Worm (Caenorhabditis elegans) whole organism, L2 larva: ENCODE results near the gene rab-6.1.

Source experiments
- C34F6.9 ChIP-seq: fragments of 150-350 bp; optimal IDR thresholded peaks from 2 replicates; lab custom pipeline; 2014; ENCODE audit warnings: missing biosample characterization, missing genetic modification characterization
- F13H6.1 ChIP-seq: sonication (generic microtip); optimal IDR thresholded peaks from 2 replicates; lab custom pipeline; 2016; ENCODE audit warnings: missing genetic modification characterization, missing compliant biosample characterization
- Y55F3AM.14 ChIP-seq: fragments of 200-800 bp; sonication (Bioruptor generic); optimal IDR thresholded peaks from 2 replicates; lab custom pipeline; 2018; ENCODE audit warnings: mild to moderate bottlenecking, missing genetic modification characterization, missing compliant biosample characterization
- ZK546.5 ChIP-seq: sonication (generic microtip); optimal IDR thresholded peaks from 2 replicates; lab custom pipeline; 2017; ENCODE audit warnings: missing biosample characterization, missing genetic modification characterization
- ama-1 ChIP-seq: fragments of 150-350 bp; optimal IDR thresholded peaks from 2 replicates; lab custom pipeline; 2018; ENCODE audit warnings: inconsistent platforms
- blmp-1 ChIP-seq: sonication (generic microtip); optimal IDR thresholded peaks from 2 replicates; lab custom pipeline; 2017; ENCODE audit warnings: missing genetic modification characterization, mild to moderate bottlenecking, missing compliant biosample characterization, antibody characterized with exemption, moderate library complexity; ENCODE audit not compliant: insufficient read depth
- ceh-16 ChIP-seq: fragments of 150-350 bp; optimal IDR thresholded peaks from 2 replicates; lab custom pipeline; 2014; ENCODE audit warnings: missing biosample characterization, missing genetic modification characterization
- crh-2 ChIP-seq: sonication (generic microtip); optimal IDR thresholded peaks from 2 replicates; lab custom pipeline; 2017; ENCODE audit warnings: missing biosample characterization, missing genetic modification characterization
- elt-1 ChIP-seq: fragments of 150-350 bp; optimal IDR thresholded peaks from 2 replicates; lab custom pipeline; 2014; ENCODE audit warnings: missing biosample characterization, missing genetic modification characterization
- fos-1 ChIP-seq: fragments of 150-350 bp; optimal IDR thresholded peaks from 2 replicates; lab custom pipeline; 2014; ENCODE audit warnings: missing biosample characterization, missing genetic modification characterization
- gmeb-1 ChIP-seq: fragments of 150-350 bp; optimal IDR thresholded peaks from 2 replicates; lab custom pipeline; 2014; ENCODE audit warnings: missing biosample characterization, missing genetic modification characterization
- lin-11 ChIP-seq: fragments of 150-350 bp; sonication (generic microtip); optimal IDR thresholded peaks from 2 replicates; lab custom pipeline; 2014; ENCODE audit warnings: missing biosample characterization, missing genetic modification characterization, inconsistent platforms, mixed read lengths
- lin-13 ChIP-seq: fragments of 150-350 bp; optimal IDR thresholded peaks from 2 replicates; lab custom pipeline; 2014; ENCODE audit warnings: missing biosample characterization, missing genetic modification reagents, missing genetic modification characterization
- lin-39 ChIP-seq: fragments of 150-350 bp; optimal IDR thresholded peaks from 2 replicates; lab custom pipeline; 2014; ENCODE audit warnings: missing biosample characterization, missing genetic modification reagents, missing genetic modification characterization
- lsy-2 ChIP-seq, 2 experiments: fragments of 150-350 bp in 1 of 2; sonication (generic microtip) in 1 of 2; optimal IDR thresholded peaks; 2 replicates each; lab custom pipeline; 2014 to 2017; ENCODE audit warnings: missing biosample characterization in 2 of 2, missing genetic modification characterization in 2 of 2
- mab-5 ChIP-seq: fragments of 150-350 bp; optimal IDR thresholded peaks from 2 replicates; lab custom pipeline; 2014; ENCODE audit warnings: missing biosample characterization, missing genetic modification characterization
- mbf-1 ChIP-seq: sonication (generic microtip); optimal IDR thresholded peaks from 2 replicates; lab custom pipeline; 2017; ENCODE audit warnings: missing biosample characterization, missing genetic modification characterization
- mdl-1 ChIP-seq, 2 experiments: fragments of 150-350 bp in 1 of 2; sonication (generic microtip) in 1 of 2; optimal IDR thresholded peaks; 2 replicates each; lab custom pipeline; 2017; ENCODE audit warnings: missing biosample characterization in 2 of 2, missing genetic modification characterization in 2 of 2
- nhr-10 ChIP-seq: sonication (generic microtip); optimal IDR thresholded peaks from 2 replicates; lab custom pipeline; 2017; ENCODE audit warnings: missing biosample characterization, missing genetic modification characterization
- nhr-11 ChIP-seq: fragments of 150-350 bp; optimal IDR thresholded peaks from 2 replicates; lab custom pipeline; 2014; ENCODE audit warnings: missing biosample characterization, missing genetic modification characterization
- nhr-129 ChIP-seq: fragments of 150-350 bp; optimal IDR thresholded peaks from 2 replicates; lab custom pipeline; 2014; ENCODE audit warnings: missing biosample characterization, missing genetic modification characterization
- nhr-21 ChIP-seq: fragments of 150-350 bp; optimal IDR thresholded peaks from 2 replicates; lab custom pipeline; 2014; ENCODE audit warnings: missing biosample characterization, missing genetic modification characterization
- nhr-237 ChIP-seq: fragments of 150-350 bp; optimal IDR thresholded peaks from 2 replicates; lab custom pipeline; 2014; ENCODE audit warnings: missing biosample characterization, missing genetic modification characterization
- nhr-25 ChIP-seq: fragments of 150-350 bp; sonication (generic microtip); optimal IDR thresholded peaks from 3 replicates; lab custom pipeline; 2014; ENCODE audit warnings: missing biosample characterization, missing genetic modification characterization
- nhr-6 ChIP-seq: fragments of 150-350 bp; optimal IDR thresholded peaks from 2 replicates; lab custom pipeline; 2014; ENCODE audit warnings: missing biosample characterization, missing genetic modification characterization
- nhr-77 ChIP-seq: fragments of 150-350 bp; optimal IDR thresholded peaks from 2 replicates; lab custom pipeline; 2014; ENCODE audit warnings: missing biosample characterization, missing genetic modification characterization
- peb-1 ChIP-seq: fragments of 150-350 bp; optimal IDR thresholded peaks from 2 replicates; lab custom pipeline; 2014; ENCODE audit warnings: missing biosample characterization, missing genetic modification characterization
- sem-4 ChIP-seq: fragments of 150-350 bp; optimal IDR thresholded peaks from 2 replicates; lab custom pipeline; 2014; ENCODE audit warnings: missing biosample characterization, missing genetic modification reagents, missing genetic modification characterization
- sma-3 ChIP-seq: sonication (generic microtip); optimal IDR thresholded peaks from 2 replicates; lab custom pipeline; 2016; ENCODE audit warnings: missing genetic modification reagents, missing genetic modification characterization, missing compliant biosample characterization
- sma-9 ChIP-seq, 2 experiments: fragments of 150-350 bp in 1 of 2; sonication (generic microtip) in 1 of 2; optimal IDR thresholded peaks; 2 replicates each; lab custom pipeline; 2014 to 2016; ENCODE audit warnings: missing genetic modification characterization in 2 of 2, mild to moderate bottlenecking in 1 of 2, missing biosample characterization in 1 of 2, missing compliant biosample characterization in 1 of 2, missing genetic modification reagents in 1 of 2, moderate library complexity in 1 of 2
- snpc-4 ChIP-seq: fragments of 150-350 bp; optimal IDR thresholded peaks from 2 replicates; lab custom pipeline; 2014; ENCODE audit warnings: missing biosample characterization, missing genetic modification characterization
- unc-39 ChIP-seq: fragments of 150-350 bp; optimal IDR thresholded peaks from 2 replicates; lab custom pipeline; 2014; ENCODE audit warnings: missing biosample characterization, missing genetic modification characterization
- unc-55 ChIP-seq: fragments of 150-350 bp; sonication (generic microtip); optimal IDR thresholded peaks from 3 replicates; lab custom pipeline; 2014; ENCODE audit warnings: missing biosample characterization, missing genetic modification reagents, missing genetic modification characterization
- unc-62 ChIP-seq: fragments of 150-350 bp; optimal IDR thresholded peaks from 2 replicates; lab custom pipeline; 2014; ENCODE audit warnings: missing biosample characterization, missing genetic modification reagents, missing genetic modification characterization
- zag-1 ChIP-seq: fragments of 150-350 bp; optimal IDR thresholded peaks from 2 replicates; lab custom pipeline; 2014; ENCODE audit warnings: missing biosample characterization, missing genetic modification characterization
- ztf-1 ChIP-seq: fragments of 200-800 bp; sonication (Bioruptor generic); conservative IDR thresholded peaks from 2 replicates; pipeline ENCODE4 v1.3.6; 2022; ENCODE audit warnings: missing genetic modification characterization, missing compliant biosample characterization
- ztf-4 ChIP-seq: fragments of 150-350 bp; optimal IDR thresholded peaks from 2 replicates; lab custom pipeline; 2014; ENCODE audit warnings: missing biosample characterization, missing genetic modification characterization

rab-6.1 gene

ce11 chrIII:8984412-8984811, 21.3 kb downstream of the rab-6.1 start:
- TF ChIP-seq unc-55 (GFP tag; lab: Kevin White, UChicago), result no peak
- TF ChIP-seq ama-1 (lab: Kevin White, UChicago), result peak; percentile 10
- peak; percentile 27 for TF ChIP-seq fos-1

ce11 chrIII:8983811-8984210, 21.9 kb downstream of the rab-6.1 start:
- TF ChIP-seq mdl-1 (tag; optimal IDR thresholded peaks at IDR 0.05; lab: Kevin White, UChicago) (peak in 1 of 2 experiments; percentile 39), fos-1 (peak; percentile 28), nhr-10 (tag; lab: Kevin White, UChicago) (no peak), unc-39 (no peak), lin-13 (GFP tag; lab: Kevin White, UChicago) (no peak), mbf-1 (tag; lab: Kevin White, UChicago) (no peak), nhr-25 (tag; lab: Kevin White, UChicago) (peak; percentile 22), ceh-16 (tag; lab: Kevin White, UChicago) (no peak), sma-3 (GFP tag; lab: Kevin White, UChicago) (no peak), zag-1 (no peak), peb-1 (tag; lab: Kevin White, UChicago) (no peak), nhr-129 (tag; lab: Kevin White, UChicago) (peak; percentile 78), lin-39 (tag; lab: Kevin White, UChicago) (no peak), lin-11 (tag; lab: Kevin White, UChicago) (no peak), nhr-21 (tag; lab: Kevin White, UChicago) (peak; percentile 62), elt-1 (tag; lab: Kevin White, UChicago) (no peak), gmeb-1 (tag; lab: Kevin White, UChicago) (no peak), ama-1 (lab: Kevin White, UChicago) (no peak), blmp-1 (tag; lab: Kevin White, UChicago) (peak; percentile 80), Y55F3AM.14 (GFP tag; lab: Kevin White, UChicago) (no peak), nhr-237 (tag; lab: Kevin White, UChicago) (no peak), ztf-1 (GFP tag; lab: Robert Waterston, UW) (no peak), ztf-4 (tag; lab: Kevin White, UChicago) (no peak), C34F6.9 (tag; lab: Kevin White, UChicago) (no peak), nhr-77 (tag; lab: Kevin White, UChicago) (no peak), sma-9 (GFP tag; optimal IDR thresholded peaks at IDR 0.05; lab: Kevin White, UChicago) (peak; percentile 70), sma-9 (tag; optimal IDR thresholded peaks at IDR 0.05; lab: Kevin White, UChicago) (no peak), lsy-2 (tag; optimal IDR thresholded peaks at IDR 0.05; lab: Kevin White, UChicago) (no peak), unc-62 (GFP tag; lab: Kevin White, UChicago) (no peak)

- TF ChIP-seq sma-9 (GFP tag; optimal IDR thresholded peaks at IDR 0.05; lab: Kevin White, UChicago) (peak; percentile 37), sma-9 (tag; optimal IDR thresholded peaks at IDR 0.05; lab: Kevin White, UChicago) (no peak), zag-1 (no peak), unc-55 (GFP tag; lab: Kevin White, UChicago) (no peak), gmeb-1 (tag; lab: Kevin White, UChicago) (no peak), sma-3 (GFP tag; lab: Kevin White, UChicago) (peak; percentile 34), blmp-1 (tag; lab: Kevin White, UChicago) (peak; percentile 41), peb-1 (tag; lab: Kevin White, UChicago) (no peak), nhr-25 (tag; lab: Kevin White, UChicago) (peak; percentile 41)
Measured at ce11 chrIII:8983135-8983534, 22.6 kb downstream of the rab-6.1 start.

ce11 chrIII:8981847-8982479, 23.8 kb downstream of the rab-6.1 start, which contains the start of gene pde-2:
pde-2 (minus strand) TSS chrIII:8981897.
- TF ChIP-seq nhr-11 (no peak), unc-55 (GFP tag; lab: Kevin White, UChicago) (peak; percentile 50), snpc-4 (tag; lab: Kevin White, UChicago) (peak; percentile 61), nhr-129 (tag; lab: Kevin White, UChicago) (peak; percentile 74), Y55F3AM.14 (GFP tag; lab: Kevin White, UChicago) (peak; percentile 12), nhr-6 (tag; lab: Kevin White, UChicago) (peak; percentile 61), ZK546.5 (tag; lab: Kevin White, UChicago) (no peak), F13H6.1 (tag; lab: Kevin White, UChicago) (peak; percentile 68), mab-5 (tag; lab: Kevin White, UChicago) (no peak), lsy-2 (tag; optimal IDR thresholded peaks at IDR 0.05; lab: Kevin White, UChicago) (peak in 1 of 2 experiments; percentile 69), mdl-1 (tag; optimal IDR thresholded peaks at IDR 0.05; lab: Kevin White, UChicago) (peak in 1 of 2 experiments; percentile 16), crh-2 (tag; lab: Kevin White, UChicago) (peak; percentile 77), zag-1 (peak; percentile 75), nhr-25 (tag; lab: Kevin White, UChicago) (peak; percentile 38), ceh-16 (tag; lab: Kevin White, UChicago) (no peak), sem-4 (peak; percentile 76), lin-39 (tag; lab: Kevin White, UChicago) (no peak), ztf-4 (tag; lab: Kevin White, UChicago) (peak; percentile 37), sma-3 (GFP tag; lab: Kevin White, UChicago) (peak; percentile 6), lin-13 (GFP tag; lab: Kevin White, UChicago) (peak; percentile 11), fos-1 (peak; percentile 36), sma-9 (GFP tag; optimal IDR thresholded peaks at IDR 0.05; lab: Kevin White, UChicago) (peak; percentile 74), sma-9 (tag; optimal IDR thresholded peaks at IDR 0.05; lab: Kevin White, UChicago) (no peak), C34F6.9 (tag; lab: Kevin White, UChicago) (peak; percentile 81)
